Worm (Caenorhabditis elegans) whole organism, L3 larva: ENCODE results near the gene rsp-8.
A peak's percentile ranks its signal among the peaks of the same experiment; 100 is the strongest.

ENCODE experiments used
- ceh-28 ChIP-seq: fragments of 150-350 bp; optimal IDR thresholded peaks from 2 replicates; lab custom pipeline; 2014; ENCODE audit warnings: missing biosample characterization, missing genetic modification reagents, missing genetic modification characterization
- lin-15B ChIP-seq: fragments of 150-350 bp; optimal IDR thresholded peaks from 2 replicates; lab custom pipeline; 2014; ENCODE audit warnings: missing biosample characterization, missing genetic modification characterization
- lsy-12 ChIP-seq: sonication (generic microtip); optimal IDR thresholded peaks from 2 replicates; lab custom pipeline; 2016; ENCODE audit warnings: mild to moderate bottlenecking, missing genetic modification characterization, missing compliant biosample characterization
- sea-2 ChIP-seq: fragments of 150-350 bp; sonication (generic microtip); optimal IDR thresholded peaks from 4 replicates; lab custom pipeline; 2014; ENCODE audit warnings: missing biosample characterization, missing genetic modification reagents, missing genetic modification characterization

ce11 chrIII:11847014-11847413 lies 20.8 kb downstream of the rsp-8 start:
- TF ChIP-seq lin-15B = no peak
- no peak for TF ChIP-seq lsy-12
- TF ChIP-seq ceh-28 = peak; percentile 61
- TF ChIP-seq sea-2 (GFP tag; lab: Kevin White, UChicago) = no peak
